Fruit fly (Drosophila melanogaster): ENCODE results near the gene Ran.

Gene Ran

DNA sequence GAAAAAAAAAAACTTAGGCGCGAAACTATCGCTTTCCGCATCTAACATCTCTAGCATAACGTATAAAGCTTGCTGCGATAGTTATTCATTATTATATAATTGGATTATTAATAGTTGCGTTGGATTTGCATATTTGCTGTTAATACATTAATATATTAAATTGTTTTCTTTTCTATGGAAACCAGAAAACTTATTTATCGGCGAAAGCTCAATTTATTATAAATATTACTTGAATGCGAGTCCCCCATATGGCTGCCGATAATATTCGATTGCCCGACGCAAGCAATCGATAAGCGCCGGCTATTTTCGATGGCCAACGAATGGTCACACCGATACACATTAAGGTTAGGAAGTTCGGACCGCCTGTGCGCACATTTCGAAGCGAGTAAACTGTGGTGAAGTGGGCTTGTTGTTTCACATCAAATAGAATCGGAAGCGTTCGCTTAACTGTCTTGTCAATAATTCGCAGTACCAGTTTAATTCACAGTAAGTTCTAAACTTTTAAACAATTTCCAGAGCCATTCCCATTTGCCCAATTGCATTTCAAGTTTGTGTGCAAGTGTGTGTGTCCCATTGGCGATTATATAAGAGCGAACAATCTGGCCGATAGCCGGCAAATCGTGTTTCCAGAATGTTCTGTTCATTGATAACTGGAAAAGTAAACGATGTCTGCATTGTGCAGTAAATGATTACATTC lies 40.2 kb downstream of the Ran start, which contains the start of gene Hsp60A (continued):
- TF ChIP-seq CG12659 (GFP tag; optimal IDR thresholded peaks at IDR 0.05) = peak; percentile 54
- no peak for TF ChIP-seq Trl (optimal IDR thresholded peaks at IDR 0.05)
- TF ChIP-seq Trl (GFP tag; optimal IDR thresholded peaks at IDR 0.05) = no peak
- TF ChIP-seq CG15601 (tag; optimal IDR thresholded peaks at IDR 0.05) = peak; percentile 59
- TF ChIP-seq Eip74EF (GFP tag; optimal IDR thresholded peaks at IDR 0.05) = no peak
- 0 out of 3 replicates have a peak, but pooled peaks have one; percentile 14 for TF ChIP-seq CG34422 (GFP tag; IDR thresholded peaks at IDR 0.05)
- peak; percentile 47 for TF ChIP-seq B-H2 (GFP tag; optimal IDR thresholded peaks at IDR 0.05)
- TF ChIP-seq bcd (GFP tag; optimal IDR thresholded peaks at IDR 0.05) = peak; percentile 40
- TF ChIP-seq Six4 (GFP tag; optimal IDR thresholded peaks at IDR 0.05) = peak; percentile 10
- peak; percentile 18 for TF ChIP-seq HHEX (GFP tag; optimal IDR thresholded peaks at IDR 0.05)
- no peak for TF ChIP-seq CG17912 (GFP tag; optimal IDR thresholded peaks at IDR 0.05)
- TF ChIP-seq H2.0 (GFP tag; IDR thresholded peaks at IDR 0.05) = 0 out of 2 replicates have a peak, but pooled peaks have one; percentile 8
- peak; percentile 76 for TF ChIP-seq CG15514 (GFP tag; optimal IDR thresholded peaks at IDR 0.05)
- no peak for TF ChIP-seq tap (tag; optimal IDR thresholded peaks at IDR 0.05)
- TF ChIP-seq CG6813 (GFP tag; optimal IDR thresholded peaks at IDR 0.05) = no peak
- no peak for TF ChIP-seq Atf3 (GFP tag; optimal IDR thresholded peaks at IDR 0.05)
- no peak for TF ChIP-seq CG9609 (GFP tag; optimal IDR thresholded peaks at IDR 0.05)
- peak; percentile 53 for TF ChIP-seq grau (tag; optimal IDR thresholded peaks at IDR 0.05)
- peak; percentile 75 for TF ChIP-seq amos (GFP tag; IDR thresholded peaks at IDR 0.05; ENCODE audit: partially characterized antibody)
- peak; percentile 23 for TF ChIP-seq CG10654 (GFP tag; optimal IDR thresholded peaks at IDR 0.05)
- TF ChIP-seq Drgx (GFP tag; IDR thresholded peaks at IDR 0.05) = peak; percentile 27; the same call in 1 of the 2 replicates
- peak; percentile 76; the same call in 2 of the 3 replicates for TF ChIP-seq hb (GFP tag; IDR thresholded peaks at IDR 0.05; ENCODE audit: partially characterized antibody)
- no peak for TF ChIP-seq CG6272 (GFP tag; IDR thresholded peaks at IDR 0.05)
- peak; percentile 30 for TF ChIP-seq HLH54F (GFP tag; optimal IDR thresholded peaks at IDR 0.05)
- no peak for TF ChIP-seq pan (optimal IDR thresholded peaks at IDR 0.05)
- TF ChIP-seq pan (GFP tag; optimal IDR thresholded peaks at IDR 0.05 in 1 of 2, IDR thresholded peaks at IDR 0.05 in 1 of 2) = peak in 1 of 2 experiments; percentile 39
- TF ChIP-seq btn (GFP tag; optimal IDR thresholded peaks at IDR 0.05) = no peak
- peak; percentile 50 for TF ChIP-seq stwl (tag; optimal IDR thresholded peaks at IDR 0.05)
- no peak for TF ChIP-seq CG8359 (GFP tag; optimal IDR thresholded peaks at IDR 0.05; ENCODE audit: borderline replicate concordance)
- TF ChIP-seq cad (GFP tag; optimal IDR thresholded peaks at IDR 0.05) = no peak
- TF ChIP-seq CG34224 (GFP tag; IDR thresholded peaks at IDR 0.05; ENCODE audit: partially characterized antibody) = peak; percentile 89
- no peak for TF ChIP-seq Gug (GFP tag; IDR thresholded peaks at IDR 0.05)
- TF ChIP-seq Nf-YC (tag; optimal IDR thresholded peaks at IDR 0.05) = peak; percentile 53
- peak; percentile 34 for TF ChIP-seq mam (GFP tag; optimal IDR thresholded peaks at IDR 0.05)
- TF ChIP-seq CG8290 (GFP tag; optimal IDR thresholded peaks at IDR 0.05) = no peak
- no peak for TF ChIP-seq CG8290 (tag; optimal IDR thresholded peaks at IDR 0.05)
- TF ChIP-seq CoRest (tag; optimal IDR thresholded peaks at IDR 0.05) = peak; percentile 69
- TF ChIP-seq Fer1 (GFP tag; optimal IDR thresholded peaks at IDR 0.05) = peak; percentile 55
- TF ChIP-seq Lpt (GFP tag; optimal IDR thresholded peaks at IDR 0.05) = no peak
- TF ChIP-seq Hand (GFP tag; optimal IDR thresholded peaks at IDR 0.05) = no peak
- TF ChIP-seq Ptx1 (GFP tag; IDR thresholded peaks at IDR 0.05) = peak; percentile 58
- no peak for TF ChIP-seq danr (GFP tag; IDR thresholded peaks at IDR 0.05)
- no peak for TF ChIP-seq CG10543 (GFP tag; optimal IDR thresholded peaks at IDR 0.05)
- peak; percentile 39 for TF ChIP-seq CG10209 (GFP tag; optimal IDR thresholded peaks at IDR 0.05)
- TF ChIP-seq CG3065 (GFP tag; optimal IDR thresholded peaks at IDR 0.05) = no peak
- no peak for TF ChIP-seq nau (GFP tag; optimal IDR thresholded peaks at IDR 0.05)
- TF ChIP-seq sens (GFP tag) = peak; percentile 88
- TF ChIP-seq CG42726 (GFP tag; IDR thresholded peaks at IDR 0.05; ENCODE audit: partially characterized antibody) = no peak
- no peak for TF ChIP-seq pb (GFP tag; optimal IDR thresholded peaks at IDR 0.05)
- TF ChIP-seq CG10431 (GFP tag; optimal IDR thresholded peaks at IDR 0.05) = peak; percentile 1

All from whole organism, embryonic.